Worm (Caenorhabditis elegans): Measurements from ENCODE around the gene strm-1.

DNA sequence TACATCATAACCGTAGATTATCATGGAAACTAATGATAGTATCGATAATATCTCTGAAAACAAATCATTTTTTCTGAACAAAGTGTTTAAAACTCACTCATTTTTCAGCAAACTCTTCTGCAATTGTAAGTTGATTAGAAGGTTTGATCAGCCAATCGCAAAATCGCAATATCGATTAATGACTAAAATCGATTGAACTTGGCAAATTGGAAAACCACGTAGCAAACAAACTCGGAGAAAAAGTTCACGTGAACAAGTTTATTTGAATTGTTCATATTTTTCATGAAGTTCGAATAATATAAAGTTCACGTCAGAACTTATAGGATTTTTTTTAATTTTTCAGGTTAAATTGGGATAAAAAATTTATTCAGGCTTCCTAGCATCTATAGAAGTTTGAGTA lies 30.0 kb upstream of the strm-1 start, which contains the start of gene H04J21.1:
- TF ChIP-seq dao-5 (tag; optimal IDR thresholded peaks at IDR 0.05) (no peak), him-1 (tag; optimal IDR thresholded peaks at IDR 0.05) (no peak), W03F9.2 (tag; optimal IDR thresholded peaks at IDR 0.05) (no peak)

All from whole organism, L4/young adult.